Fruit fly (Drosophila melanogaster) Kc167 (cell line): ENCODE results near the gene Gga.

Source experiments
- psq ChIP-seq: fragments of >200 bp; optimal IDR thresholded peaks from 2 replicates; lab custom pipeline; 2017; ENCODE audit warnings: missing external identifiers
- ttk ChIP-seq: sonication (Bioruptor generic); optimal IDR thresholded peaks from 2 replicates; lab custom pipeline; 2017; ENCODE audit warnings: missing external identifiers

dm6 chrX:9584948-9585315, 15.9 kb upstream of the Gga start:
- TF ChIP-seq ttk (lab: Kevin White, UChicago) (no peak), psq (lab: Kevin White, UChicago) (no peak)
